Worm (Caenorhabditis elegans) whole organism, L2 larva: Measurements from ENCODE around the gene srbc-23.

Experiments used
- F13H6.1 ChIP-seq: sonication (generic microtip); optimal IDR thresholded peaks from 2 replicates; lab custom pipeline; 2016; ENCODE audit warnings: missing genetic modification characterization, missing compliant biosample characterization
- ZK546.5 ChIP-seq: sonication (generic microtip); optimal IDR thresholded peaks from 2 replicates; lab custom pipeline; 2017; ENCODE audit warnings: missing biosample characterization, missing genetic modification characterization
- alr-1 ChIP-seq: fragments of 150-350 bp; optimal IDR thresholded peaks from 2 replicates; lab custom pipeline; 2014; ENCODE audit warnings: missing biosample characterization, missing genetic modification characterization
- aly-2 ChIP-seq: fragments of 150-350 bp; optimal IDR thresholded peaks from 2 replicates; lab custom pipeline; 2014; ENCODE audit warnings: missing biosample characterization, missing genetic modification characterization
- lin-13 ChIP-seq: fragments of 150-350 bp; optimal IDR thresholded peaks from 2 replicates; lab custom pipeline; 2014; ENCODE audit warnings: missing biosample characterization, missing genetic modification reagents, missing genetic modification characterization
- lin-39 ChIP-seq: fragments of 150-350 bp; optimal IDR thresholded peaks from 2 replicates; lab custom pipeline; 2014; ENCODE audit warnings: missing biosample characterization, missing genetic modification reagents, missing genetic modification characterization
- mdl-1 ChIP-seq, 2 experiments: fragments of 150-350 bp in 1 of 2; sonication (generic microtip) in 1 of 2; optimal IDR thresholded peaks; 2 replicates each; lab custom pipeline; 2017; ENCODE audit warnings: missing biosample characterization in 2 of 2, missing genetic modification characterization in 2 of 2
- nhr-129 ChIP-seq: fragments of 150-350 bp; optimal IDR thresholded peaks from 2 replicates; lab custom pipeline; 2014; ENCODE audit warnings: missing biosample characterization, missing genetic modification characterization
- nhr-237 ChIP-seq: fragments of 150-350 bp; optimal IDR thresholded peaks from 2 replicates; lab custom pipeline; 2014; ENCODE audit warnings: missing biosample characterization, missing genetic modification characterization
- nhr-25 ChIP-seq: fragments of 150-350 bp; sonication (generic microtip); optimal IDR thresholded peaks from 3 replicates; lab custom pipeline; 2014; ENCODE audit warnings: missing biosample characterization, missing genetic modification characterization
- nhr-77 ChIP-seq: fragments of 150-350 bp; optimal IDR thresholded peaks from 2 replicates; lab custom pipeline; 2014; ENCODE audit warnings: missing biosample characterization, missing genetic modification characterization
- skn-1 ChIP-seq: sonication (generic microtip); optimal IDR thresholded peaks from 2 replicates; lab custom pipeline; 2017; ENCODE audit warnings: missing biosample characterization, missing genetic modification characterization
- zag-1 ChIP-seq: fragments of 150-350 bp; optimal IDR thresholded peaks from 2 replicates; lab custom pipeline; 2014; ENCODE audit warnings: missing biosample characterization, missing genetic modification characterization

- TF ChIP-seq skn-1 (tag; lab: Kevin White, UChicago): no peak
- no peak for TF ChIP-seq aly-2 (tag; lab: Kevin White, UChicago)
- TF ChIP-seq lin-39: no peak
- no peak for TF ChIP-seq F13H6.1 (tag; lab: Kevin White, UChicago)
- no peak for TF ChIP-seq nhr-77
- TF ChIP-seq ZK546.5 (tag; lab: Kevin White, UChicago): no peak
- no peak for TF ChIP-seq lin-13 (GFP tag; lab: Kevin White, UChicago)
- TF ChIP-seq zag-1 (tag; lab: Kevin White, UChicago): no peak
- no peak for TF ChIP-seq nhr-25 (tag; lab: Kevin White, UChicago)
- no peak for TF ChIP-seq alr-1 (tag; lab: Kevin White, UChicago)
- no peak for TF ChIP-seq nhr-129 (tag; lab: Kevin White, UChicago)
- TF ChIP-seq mdl-1 (tag; optimal IDR thresholded peaks at IDR 0.05; lab: Kevin White, UChicago): no peak
- no peak for TF ChIP-seq nhr-237 (tag; lab: Kevin White, UChicago)
These were observed 20.7 kb upstream of the srbc-23 start for ce11 chrV:2132675-2133074.
